Fruit fly (Drosophila melanogaster) whole organism, prepupa: Measurements from ENCODE around the gene CG14190.

Experiments used
- CG11294 ChIP-seq: fragments of 200-800 bp; sonication (Bioruptor generic); IDR thresholded peaks from 2 replicates; pipeline ENCODE4 v1.3.6; 2022; ENCODE audit warnings: missing biosample characterization, missing genetic modification characterization
- CG15336 ChIP-seq: fragments of 200-800 bp; sonication (Bioruptor generic); IDR thresholded peaks from 2 replicates; pipeline ENCODE4 v1.3.6; 2022; ENCODE audit warnings: missing biosample characterization, missing genetic modification characterization
- CG31627 ChIP-seq: fragments of 200-800 bp; sonication (Bioruptor generic); optimal IDR thresholded peaks from 3 replicates; lab custom pipeline; 2016; ENCODE audit warnings: missing biosample characterization, missing genetic modification characterization
- CG6792 ChIP-seq: fragments of 200-800 bp; sonication (Bioruptor generic); optimal IDR thresholded peaks from 3 replicates; lab custom pipeline; 2016; ENCODE audit warnings: missing biosample characterization, missing genetic modification characterization
- Eip78C ChIP-seq: fragments of 200-800 bp; sonication (Bioruptor generic); peaks from one replicate; lab custom pipeline; 2016; ENCODE audit warnings: missing biosample characterization, missing genetic modification characterization
- Gug ChIP-seq: fragments of 200-800 bp; sonication (Bioruptor generic); IDR thresholded peaks from 2 replicates; pipeline ENCODE4 v1.3.6; 2022; ENCODE audit warnings: missing biosample characterization, missing genetic modification characterization
- Lpt ChIP-seq: fragments of 200-800 bp; sonication (Bioruptor generic); optimal IDR thresholded peaks from 3 replicates; lab custom pipeline; 2016; ENCODE audit warnings: missing biosample characterization, missing genetic modification characterization
- Met ChIP-seq: fragments of 200-800 bp; sonication (Bioruptor generic); optimal IDR thresholded peaks from 3 replicates; lab custom pipeline; 2016; ENCODE audit warnings: missing biosample characterization, missing genetic modification characterization
- OdsH ChIP-seq: fragments of 200-800 bp; sonication (Bioruptor generic); optimal IDR thresholded peaks from 3 replicates; lab custom pipeline; 2016; ENCODE audit warnings: missing biosample characterization, missing genetic modification characterization
- Sox102F ChIP-seq: fragments of 200-800 bp; sonication (Bioruptor generic); optimal IDR thresholded peaks from 2 replicates; lab custom pipeline; 2016; ENCODE audit warnings: missing biosample characterization, mild to moderate bottlenecking, missing genetic modification characterization
- topi ChIP-seq: fragments of 200-800 bp; sonication (Bioruptor generic); optimal IDR thresholded peaks from 3 replicates; lab custom pipeline; 2016; ENCODE audit warnings: missing biosample characterization, missing genetic modification characterization

dm6 chrX:19050142-19050541 is 6.6 kb upstream of the CG14190 start, which contains the start of gene Diedel3:
- TF ChIP-seq Lpt (GFP tag; lab: Kevin White, UChicago) (no peak), Gug (GFP tag; lab: Robert Waterston, UW) (no peak), CG11294 (GFP tag; lab: Robert Waterston, UW) (no peak), Met (GFP tag; lab: Kevin White, UChicago) (no peak), OdsH (GFP tag; lab: Kevin White, UChicago) (no peak), Sox102F (GFP tag; lab: Kevin White, UChicago) (no peak), CG6792 (GFP tag; lab: Kevin White, UChicago) (no peak), CG15336 (no peak), CG31627 (GFP tag; lab: Kevin White, UChicago) (no peak), topi (GFP tag; lab: Kevin White, UChicago) (no peak), Eip78C (GFP tag; lab: Kevin White, UChicago) (no peak)
